Worm (Caenorhabditis elegans) whole organism, L3 larva: ENCODE data around the gene moa-2.

Source experiments
- R02D3.7 ChIP-seq: fragments of 150-350 bp; optimal IDR thresholded peaks from 2 replicates; lab custom pipeline; 2014; ENCODE audit warnings: missing biosample characterization, missing genetic modification characterization
- aly-2 ChIP-seq: fragments of 150-350 bp; optimal IDR thresholded peaks from 2 replicates; lab custom pipeline; 2014; ENCODE audit warnings: missing biosample characterization, missing genetic modification characterization
- ceh-16 ChIP-seq: sonication (generic microtip); optimal IDR thresholded peaks from 2 replicates; lab custom pipeline; 2017; ENCODE audit warnings: missing biosample characterization, missing genetic modification characterization
- ceh-28 ChIP-seq: fragments of 150-350 bp; optimal IDR thresholded peaks from 2 replicates; lab custom pipeline; 2014; ENCODE audit warnings: missing biosample characterization, missing genetic modification reagents, missing genetic modification characterization
- ceh-9 ChIP-seq: sonication (generic microtip); optimal IDR thresholded peaks from 2 replicates; lab custom pipeline; 2018; ENCODE audit warnings: missing biosample characterization, missing genetic modification characterization
- egl-5 ChIP-seq: fragments of 150-350 bp; optimal IDR thresholded peaks from 2 replicates; lab custom pipeline; 2017; ENCODE audit warnings: missing biosample characterization, missing genetic modification reagents, missing genetic modification characterization, inconsistent platforms
- elt-1 ChIP-seq: fragments of 150-350 bp; optimal IDR thresholded peaks from 2 replicates; lab custom pipeline; 2014; ENCODE audit warnings: missing biosample characterization, missing genetic modification characterization
- elt-2 ChIP-seq: sonication (generic microtip); optimal IDR thresholded peaks from 2 replicates; lab custom pipeline; 2016; ENCODE audit warnings: missing genetic modification reagents, mild to moderate bottlenecking, missing genetic modification characterization, missing compliant biosample characterization
- eor-1 ChIP-seq, 2 experiments: fragments of 150-350 bp; optimal IDR thresholded peaks; 2 replicates each; lab custom pipeline; 2014 to 2018; ENCODE audit warnings: missing biosample characterization in 2 of 2, missing genetic modification characterization in 2 of 2
- fkh-10 ChIP-seq: sonication (generic microtip); optimal IDR thresholded peaks from 2 replicates; lab custom pipeline; 2017; ENCODE audit warnings: missing biosample characterization, missing genetic modification reagents, missing genetic modification characterization
- fos-1 ChIP-seq: fragments of 150-350 bp; optimal IDR thresholded peaks from 2 replicates; lab custom pipeline; 2014; ENCODE audit warnings: missing biosample characterization, missing genetic modification characterization
- jun-1 ChIP-seq: fragments of 150-350 bp; optimal IDR thresholded peaks from 2 replicates; lab custom pipeline; 2014; ENCODE audit warnings: missing biosample characterization, missing genetic modification reagents, missing genetic modification characterization
- lsy-12 ChIP-seq: sonication (generic microtip); optimal IDR thresholded peaks from 2 replicates; lab custom pipeline; 2016; ENCODE audit warnings: mild to moderate bottlenecking, missing genetic modification characterization, missing compliant biosample characterization
- mdl-1 ChIP-seq: fragments of 150-350 bp; optimal IDR thresholded peaks from 2 replicates; lab custom pipeline; 2014; ENCODE audit warnings: missing biosample characterization, missing genetic modification characterization
- nfya-1 ChIP-seq: sonication (generic microtip); optimal IDR thresholded peaks from 2 replicates; lab custom pipeline; 2017; ENCODE audit warnings: missing genetic modification characterization, mild to moderate bottlenecking, missing compliant biosample characterization, antibody characterized with exemption, moderate library complexity; ENCODE audit not compliant: insufficient read depth
- nhr-11 ChIP-seq: fragments of 150-350 bp; optimal IDR thresholded peaks from 2 replicates; lab custom pipeline; 2014; ENCODE audit warnings: missing biosample characterization, missing genetic modification characterization
- nhr-12 ChIP-seq: fragments of 150-350 bp; optimal IDR thresholded peaks from 2 replicates; lab custom pipeline; 2014; ENCODE audit warnings: missing biosample characterization, missing genetic modification characterization
- nhr-237 ChIP-seq: fragments of 150-350 bp; optimal IDR thresholded peaks from 2 replicates; lab custom pipeline; 2014; ENCODE audit warnings: missing biosample characterization, missing genetic modification characterization
- nhr-28 ChIP-seq: fragments of 150-350 bp; optimal IDR thresholded peaks from 2 replicates; lab custom pipeline; 2014; ENCODE audit warnings: missing biosample characterization, missing genetic modification characterization
- nhr-43 ChIP-seq: sonication (generic microtip); optimal IDR thresholded peaks from 2 replicates; lab custom pipeline; 2016; ENCODE audit warnings: mild to moderate bottlenecking, missing genetic modification characterization, missing compliant biosample characterization; ENCODE audit not compliant: poor library complexity, severe bottlenecking
- nhr-67 ChIP-seq: fragments of 150-350 bp; optimal IDR thresholded peaks from 2 replicates; lab custom pipeline; 2014; ENCODE audit warnings: missing biosample characterization, missing genetic modification characterization
- nhr-76 ChIP-seq: fragments of 150-350 bp; sonication (generic microtip); optimal IDR thresholded peaks from 5 replicates; lab custom pipeline; 2014; ENCODE audit warnings: missing biosample characterization, missing genetic modification characterization
- nhr-77 ChIP-seq: fragments of 150-350 bp; optimal IDR thresholded peaks from 2 replicates; lab custom pipeline; 2014; ENCODE audit warnings: missing biosample characterization, missing genetic modification characterization
- pha-4 ChIP-seq: fragments of 150-350 bp; optimal IDR thresholded peaks from 2 replicates; lab custom pipeline; 2014; ENCODE audit warnings: missing biosample characterization, missing genetic modification reagents, missing genetic modification characterization
- pqm-1 ChIP-seq: fragments of 150-350 bp; optimal IDR thresholded peaks from 2 replicates; lab custom pipeline; 2017; ENCODE audit warnings: missing biosample characterization, missing genetic modification characterization, inconsistent platforms
- snpc-4 ChIP-seq: fragments of 150-350 bp; optimal IDR thresholded peaks from 2 replicates; lab custom pipeline; 2014; ENCODE audit warnings: missing biosample characterization, missing genetic modification characterization
- tbx-2 ChIP-seq: sonication (generic microtip); optimal IDR thresholded peaks from 2 replicates; lab custom pipeline; 2016; ENCODE audit warnings: mild to moderate bottlenecking, missing genetic modification characterization, missing compliant biosample characterization
- zag-1 ChIP-seq: fragments of 150-350 bp; optimal IDR thresholded peaks from 2 replicates; lab custom pipeline; 2014; ENCODE audit warnings: missing biosample characterization, missing genetic modification characterization
- ztf-4 ChIP-seq: fragments of 150-350 bp; optimal IDR thresholded peaks from 2 replicates; lab custom pipeline; 2014; ENCODE audit warnings: missing biosample characterization, missing genetic modification characterization

The moa-2 gene

DNA sequence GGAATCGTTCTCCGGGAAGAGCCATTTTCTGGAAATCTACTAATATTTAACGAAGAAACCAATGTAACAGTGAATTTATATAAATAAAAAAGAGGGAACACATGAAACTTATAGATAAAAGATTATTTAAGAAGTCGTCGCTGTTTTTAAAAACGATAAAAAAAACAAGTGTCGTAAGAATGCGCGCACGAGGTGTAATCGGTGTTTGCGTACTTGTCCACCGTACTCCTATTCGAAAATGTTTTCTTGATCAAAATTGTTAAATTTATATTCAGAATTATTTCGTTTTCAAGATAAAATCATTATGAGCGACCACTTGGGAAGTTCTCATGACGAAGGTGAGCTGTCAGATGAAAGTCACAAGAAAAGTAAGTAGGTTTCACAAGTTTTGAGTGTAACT lies at the start of gene moa-2, which contains the start of gene cdk-11.1:
Gene moa-2, minus strand, starts transcription at position 25 of the 400 bp plus-strand sequence.
Gene cdk-11.1, plus strand, starts transcription at position 227 of the 400 bp plus-strand sequence.
- TF ChIP-seq elt-2 (tag; lab: Kevin White, UChicago) (peak; percentile 22), eor-1 (tag; optimal IDR thresholded peaks at IDR 0.05; lab: Kevin White, UChicago) (no peak), ceh-28 (tag; lab: Kevin White, UChicago) (no peak), nfya-1 (tag; lab: Kevin White, UChicago) (peak; percentile 49), pha-4 (tag; lab: Kevin White, UChicago) (peak; percentile 56)

DNA sequence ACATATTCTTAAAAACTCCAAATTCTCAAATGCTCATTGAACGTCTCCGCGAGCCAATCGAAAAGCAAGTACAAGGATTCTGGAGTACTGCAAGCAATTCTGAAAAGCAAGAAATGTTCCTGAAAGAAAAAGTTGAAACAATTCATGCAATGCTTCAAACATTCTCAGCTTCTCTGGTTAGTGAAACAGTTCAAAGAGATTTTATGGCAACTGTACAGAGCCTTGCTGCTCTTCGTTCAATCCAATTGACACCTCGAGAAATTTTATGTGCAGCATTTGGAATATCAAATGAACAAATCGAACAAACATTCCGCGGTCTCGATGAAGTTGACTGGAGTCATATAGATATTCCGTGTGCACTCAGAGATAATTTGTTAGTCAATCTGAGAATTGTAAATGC lies 37.9 kb upstream of the moa-2 start:
- TF ChIP-seq pqm-1: no peak
- no peak for TF ChIP-seq aly-2 (tag; lab: Kevin White, UChicago)
- no peak for TF ChIP-seq nhr-12
- TF ChIP-seq mdl-1 (tag; lab: Kevin White, UChicago): no peak
- no peak for TF ChIP-seq snpc-4 (tag; lab: Kevin White, UChicago)
- TF ChIP-seq, all 47 proteins: peak for 0

DNA sequence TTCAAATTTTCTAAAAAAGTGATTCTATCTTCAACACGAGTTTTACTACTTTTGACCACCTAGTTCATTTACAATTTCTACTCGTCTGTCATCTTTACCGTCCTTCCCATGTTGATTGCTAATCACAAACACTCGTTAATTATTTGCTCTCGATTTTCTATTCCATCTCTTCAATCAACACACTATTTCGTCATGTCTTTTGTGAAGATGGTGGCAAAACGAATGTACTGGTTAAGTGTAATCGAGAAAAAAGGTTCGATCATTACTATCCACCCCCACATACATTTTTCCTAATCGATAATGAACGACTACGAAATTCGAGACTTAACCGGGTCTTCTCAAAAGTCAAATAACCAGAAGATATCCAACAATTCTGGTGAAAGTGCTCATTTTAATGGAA lies 25.8 kb upstream of the moa-2 start, which contains the start of gene cpna-2:
Gene cpna-2, plus strand, starts transcription at position 301 of the 400 bp plus-strand sequence.
- TF ChIP-seq nhr-76 (tag; lab: Kevin White, UChicago): no peak
- TF ChIP-seq ceh-16: no peak
- no peak for TF ChIP-seq zag-1 (tag; lab: Kevin White, UChicago)
- TF ChIP-seq tbx-2: no peak
- TF ChIP-seq snpc-4 (tag; lab: Kevin White, UChicago): no peak
- no peak for TF ChIP-seq fos-1 (tag; lab: Kevin White, UChicago)

DNA sequence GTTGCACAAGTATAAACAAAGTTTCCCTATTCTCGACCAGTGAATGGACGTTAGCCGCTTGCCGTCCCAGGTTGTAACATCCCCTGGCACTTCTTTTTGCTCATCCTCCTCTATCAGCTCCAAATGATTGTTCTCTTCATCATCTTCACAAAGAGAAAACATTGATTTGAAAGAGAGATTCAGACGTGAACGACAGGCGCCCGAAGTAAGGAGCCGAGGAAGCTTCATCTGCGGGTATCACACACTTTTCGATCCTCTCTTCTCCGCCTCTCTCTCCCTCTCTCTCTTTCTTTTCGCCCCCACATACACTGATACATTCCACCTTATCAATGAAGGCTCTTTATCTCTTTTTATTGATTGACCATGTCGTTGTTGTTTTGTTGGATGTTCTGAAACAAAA lies 24.0 kb upstream of the moa-2 start:
- TF ChIP-seq R02D3.7 (no peak), jun-1 (tag; lab: Kevin White, UChicago) (no peak), ceh-9 (tag; lab: Kevin White, UChicago) (no peak), elt-1 (tag; lab: Kevin White, UChicago) (no peak), ceh-16 (no peak), nhr-28 (tag; lab: Kevin White, UChicago) (no peak), nhr-11 (tag; lab: Kevin White, UChicago) (no peak), tbx-2 (no peak), nhr-237 (tag; lab: Kevin White, UChicago) (no peak), egl-5 (no peak)

DNA sequence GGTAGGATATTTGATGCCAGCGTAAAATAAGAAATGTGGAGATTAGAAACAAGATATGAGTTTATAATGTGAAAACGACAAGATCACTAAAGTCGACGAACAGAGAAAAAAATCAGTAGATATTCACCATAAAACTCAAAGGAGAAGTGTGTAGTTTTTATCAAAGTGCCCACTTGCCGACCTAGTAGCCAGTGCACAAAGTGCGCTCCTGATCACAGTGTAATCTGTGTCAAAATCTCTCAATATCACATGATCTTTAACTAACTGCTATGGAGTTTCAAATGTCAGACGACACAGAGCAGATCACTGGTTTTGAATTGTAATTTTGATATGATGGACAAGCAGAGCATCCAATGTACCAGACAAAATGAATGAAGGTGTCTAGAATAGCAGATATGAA lies 21.6 kb upstream of the moa-2 start:
- TF ChIP-seq ceh-28 (tag; lab: Kevin White, UChicago): no peak
- no peak for TF ChIP-seq nhr-67 (tag; lab: Kevin White, UChicago)
- TF ChIP-seq fos-1 (tag; lab: Kevin White, UChicago): no peak
- no peak for TF ChIP-seq elt-1 (tag; lab: Kevin White, UChicago)

DNA sequence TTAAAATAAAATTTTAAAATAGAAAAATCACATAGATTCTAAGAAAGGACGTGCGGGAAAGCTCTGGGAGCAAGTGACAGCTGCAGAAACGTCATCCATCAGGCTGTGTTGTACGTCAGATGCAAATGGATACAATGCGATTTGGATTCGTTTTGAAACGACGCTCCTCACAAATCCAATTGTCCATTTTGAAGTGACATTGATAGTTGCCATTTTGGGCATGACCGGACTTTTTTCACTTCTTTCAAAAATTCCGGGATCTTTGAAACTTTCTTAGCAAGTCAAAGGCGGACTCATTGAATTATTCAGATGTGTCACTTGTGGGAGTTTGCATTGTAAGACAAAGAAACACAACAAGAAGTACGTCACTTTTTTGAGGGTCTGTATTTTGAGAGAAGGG lies 20.2 kb upstream of the moa-2 start:
- TF ChIP-seq snpc-4 (tag; lab: Kevin White, UChicago): no peak
- TF ChIP-seq nhr-28 (tag; lab: Kevin White, UChicago): no peak
- no peak for TF ChIP-seq fos-1 (tag; lab: Kevin White, UChicago)
- peak; percentile 39 for TF ChIP-seq fkh-10 (GFP tag; lab: Kevin White, UChicago)
- no peak for TF ChIP-seq ztf-4 (tag; lab: Kevin White, UChicago)
- TF ChIP-seq ceh-9 (tag; lab: Kevin White, UChicago): no peak

DNA sequence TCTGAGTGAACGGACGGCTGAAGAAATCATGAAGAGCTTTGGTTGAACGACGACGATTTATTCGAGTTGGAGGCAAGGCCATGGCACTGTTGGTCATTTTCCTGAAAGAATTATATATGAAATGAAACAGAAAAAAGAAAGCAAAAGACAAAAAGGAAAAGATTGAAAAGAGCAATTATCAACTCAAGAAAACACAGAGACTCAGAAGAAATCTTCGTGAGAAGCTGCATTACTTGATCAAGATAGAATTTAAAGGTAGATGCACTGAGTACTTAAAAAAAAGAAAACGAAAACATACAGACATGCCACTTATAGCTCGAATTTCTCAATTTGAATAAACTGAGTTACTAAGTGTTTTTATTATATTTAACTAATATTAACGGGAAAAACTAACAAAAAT lies 19.7 kb upstream of the moa-2 start, which contains the start of gene cpna-5:
Gene cpna-5, minus strand, starts transcription at position 101 of the 400 bp plus-strand sequence.
- TF ChIP-seq nhr-77 (tag; lab: Kevin White, UChicago): no peak
- no peak for TF ChIP-seq lsy-12 (tag; lab: Kevin White, UChicago)
- TF ChIP-seq nhr-43 (tag; lab: Kevin White, UChicago): no peak
- no peak for TF ChIP-seq ztf-4 (tag; lab: Kevin White, UChicago)
- no peak for TF ChIP-seq snpc-4 (tag; lab: Kevin White, UChicago)
